Fruit fly (Drosophila melanogaster) whole organism, wandering third instar larva: ENCODE data around the gene Bet1.

Experiments
- Abd-B ChIP-seq: fragments of >200 bp; optimal IDR thresholded peaks from 2 replicates; lab custom pipeline; 2017; ENCODE audit warnings: missing biosample characterization, missing genetic modification characterization
- CG32264 ChIP-seq: fragments of 200-800 bp; sonication (Bioruptor generic); optimal IDR thresholded peaks from 2 replicates; lab custom pipeline; 2016; ENCODE audit warnings: missing biosample characterization, missing genetic modification characterization
- CG9705 ChIP-seq: fragments of 200-800 bp; sonication (Bioruptor generic); optimal IDR thresholded peaks from 2 replicates; lab custom pipeline; 2018; ENCODE audit warnings: missing biosample characterization, mild to moderate bottlenecking, missing genetic modification characterization
- Dfd ChIP-seq: fragments of >200 bp; optimal IDR thresholded peaks from 2 replicates; lab custom pipeline; 2017; ENCODE audit warnings: missing biosample characterization, missing genetic modification characterization
- Dif ChIP-seq: fragments of 200-275, 200-300 bp; sonication (Bioruptor generic); optimal IDR thresholded peaks from 2 replicates; lab custom pipeline; 2018; ENCODE audit warnings: missing biosample characterization, missing genetic modification characterization; ENCODE audit not compliant: partially characterized antibody
- HLH106 ChIP-seq: fragments of 200-800 bp; optimal IDR thresholded peaks from 3 replicates; lab custom pipeline; 2019; ENCODE audit warnings: missing biosample characterization, mild to moderate bottlenecking, missing genetic modification characterization, moderate library complexity
- Hnf4 ChIP-seq: fragments of 200-800 bp; sonication (Bioruptor generic); optimal IDR thresholded peaks from 2 replicates; lab custom pipeline; 2016; ENCODE audit warnings: missing biosample characterization, mild to moderate bottlenecking, missing genetic modification characterization
- Hr83 ChIP-seq: fragments of 200-300 bp; sonication (Bioruptor generic); optimal IDR thresholded peaks from 2 replicates; lab custom pipeline; 2016; ENCODE audit warnings: missing biosample characterization, mild to moderate bottlenecking, missing genetic modification characterization, moderate library complexity; ENCODE audit not compliant: poor library complexity, severe bottlenecking
- Jra ChIP-seq: sonication (Bioruptor generic); optimal IDR thresholded peaks from 2 replicates; lab custom pipeline; 2016; ENCODE audit warnings: missing biosample characterization, missing genetic modification characterization
- Mio ChIP-seq: sonication (Bioruptor generic); optimal IDR thresholded peaks from 2 replicates; lab custom pipeline; 2016; ENCODE audit warnings: missing biosample characterization, missing genetic modification characterization
- Myc ChIP-seq: fragments of >200 bp; optimal IDR thresholded peaks from 2 replicates; lab custom pipeline; 2017
- N ChIP-seq: fragments of >200 bp; optimal IDR thresholded peaks from 2 replicates; lab custom pipeline; 2018; ENCODE audit warnings: missing biosample characterization, missing external identifiers, missing genetic modification characterization
- OdsH ChIP-seq: fragments of 200-800 bp; sonication (Bioruptor generic); optimal IDR thresholded peaks from 2 replicates; lab custom pipeline; 2016; ENCODE audit warnings: missing biosample characterization, mild to moderate bottlenecking, missing genetic modification characterization
- Rel ChIP-seq, 2 experiments: fragments of 200-800 bp; sonication (Bioruptor generic) in 1 of 2; optimal IDR thresholded peaks; 2 replicates in 1 of 2; 3 replicates in 1 of 2; lab custom pipeline; 2016 to 2019; ENCODE audit warnings: mild to moderate bottlenecking in 2 of 2, missing biosample characterization in 2 of 2, missing genetic modification characterization in 2 of 2, moderate library complexity in 1 of 2
- Sp1 ChIP-seq: fragments of 200-800 bp; sonication (Bioruptor generic); optimal IDR thresholded peaks from 3 replicates; lab custom pipeline; 2019; ENCODE audit warnings: missing biosample characterization, mild to moderate bottlenecking, missing genetic modification characterization, moderate library complexity
- Vsx2 ChIP-seq: fragments of 200-300, 225-300 bp; sonication (Bioruptor generic); optimal IDR thresholded peaks from 2 replicates; lab custom pipeline; 2018; ENCODE audit warnings: missing biosample characterization, missing genetic modification characterization; ENCODE audit not compliant: partially characterized antibody
- br ChIP-seq: fragments of 200-800 bp; sonication (Bioruptor generic); optimal IDR thresholded peaks from 2 replicates; lab custom pipeline; 2016; ENCODE audit warnings: missing biosample characterization, missing genetic modification characterization
- brk ChIP-seq: fragments of 200-800 bp; sonication (Bioruptor generic); optimal IDR thresholded peaks from 2 replicates; lab custom pipeline; 2016; ENCODE audit warnings: missing biosample characterization, mild to moderate bottlenecking, missing genetic modification characterization
- dl ChIP-seq, 2 experiments: fragments of 175-275, 200-275 bp in 1 of 2; fragments of 200-275 bp in 1 of 2; sonication (Bioruptor generic); optimal IDR thresholded peaks; lab custom pipeline; 2018; ENCODE audit warnings: mild to moderate bottlenecking in 2 of 2, missing biosample characterization in 2 of 2, missing genetic modification characterization in 2 of 2, moderate library complexity in 2 of 2; ENCODE audit not compliant: partially characterized antibody in 2 of 2, insufficient read depth in 1 of 2
- dsf ChIP-seq: sonication (Bioruptor generic); optimal IDR thresholded peaks from 2 replicates; lab custom pipeline; 2016; ENCODE audit warnings: missing biosample characterization, missing genetic modification characterization, borderline replicate concordance
- foxo ChIP-seq, 2 experiments: fragments of 200-800 bp; sonication (Bioruptor generic); optimal IDR thresholded peaks; 2 replicates in 1 of 2; 3 replicates in 1 of 2; lab custom pipeline; 2016 to 2017; ENCODE audit warnings: missing biosample characterization in 2 of 2, missing genetic modification characterization in 2 of 2
- fru ChIP-seq: fragments of 200-800 bp; sonication (Bioruptor generic); optimal IDR thresholded peaks from 3 replicates; lab custom pipeline; 2016; ENCODE audit warnings: missing biosample characterization, mild to moderate bottlenecking, missing genetic modification characterization
- h ChIP-seq: fragments of 200-800 bp; sonication (Bioruptor generic); optimal IDR thresholded peaks from 3 replicates; lab custom pipeline; 2016; ENCODE audit warnings: missing biosample characterization, mild to moderate bottlenecking, missing genetic modification characterization
- jim ChIP-seq: fragments of 175-275, 200-325 bp; sonication (Bioruptor generic); optimal IDR thresholded peaks from 2 replicates; lab custom pipeline; 2016; ENCODE audit warnings: missing biosample characterization, mild to moderate bottlenecking, missing genetic modification characterization
- lola ChIP-seq: fragments of >200 bp; optimal IDR thresholded peaks from 2 replicates; lab custom pipeline; 2017; ENCODE audit warnings: missing biosample characterization, missing genetic modification characterization
- pan ChIP-seq: fragments of >200 bp; optimal IDR thresholded peaks from 2 replicates; lab custom pipeline; 2017
- psq ChIP-seq: fragments of 200-800 bp; sonication (Bioruptor generic); optimal IDR thresholded peaks from 3 replicates; lab custom pipeline; 2017; ENCODE audit warnings: missing biosample characterization, mild to moderate bottlenecking, missing genetic modification characterization, moderate library complexity
- rgr ChIP-seq: fragments of 200-800 bp; sonication (Bioruptor generic); optimal IDR thresholded peaks from 3 replicates; lab custom pipeline; 2016; ENCODE audit warnings: missing biosample characterization, mild to moderate bottlenecking, missing genetic modification characterization
- sage ChIP-seq: fragments of 200-800 bp; sonication (Bioruptor generic); optimal IDR thresholded peaks from 2 replicates; lab custom pipeline; 2016; ENCODE audit warnings: missing biosample characterization, mild to moderate bottlenecking, missing genetic modification characterization
- sv ChIP-seq: fragments of 200-800 bp; sonication (Bioruptor generic); optimal IDR thresholded peaks from 3 replicates; lab custom pipeline; 2016; ENCODE audit warnings: missing biosample characterization, missing genetic modification characterization
- tai ChIP-seq: sonication (Bioruptor generic); optimal IDR thresholded peaks from 2 replicates; lab custom pipeline; 2016; ENCODE audit warnings: missing biosample characterization, missing genetic modification characterization
- woc ChIP-seq: sonication (Bioruptor generic); optimal IDR thresholded peaks from 2 replicates; lab custom pipeline; 2016; ENCODE audit warnings: missing biosample characterization, mild to moderate bottlenecking, missing genetic modification characterization

Gene Bet1

DNA sequence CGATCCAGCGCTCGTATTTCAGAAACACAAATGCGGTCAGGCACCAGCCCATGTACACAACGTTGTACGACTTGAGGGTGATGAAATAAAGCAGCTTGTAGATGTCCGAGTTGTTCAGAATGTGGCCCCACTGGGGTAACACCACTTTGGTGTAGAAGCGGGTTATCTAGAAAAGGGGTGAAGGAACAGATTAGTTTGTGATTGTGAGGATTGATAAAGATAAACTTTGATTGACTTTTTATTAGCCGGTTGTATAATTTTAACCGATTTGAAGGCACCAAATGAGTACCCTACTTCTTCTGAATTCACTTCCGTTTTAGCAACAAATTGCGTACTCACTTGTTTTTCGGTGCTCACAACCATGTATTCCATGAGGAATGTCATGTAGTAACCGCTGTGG lies 3.0 kb upstream of the Bet1 start:
- TF ChIP-seq sv (GFP tag; lab: Kevin White, UChicago) = no peak
- TF ChIP-seq N (GFP tag; lab: Kevin White, UChicago) = no peak
- TF ChIP-seq CG9705 (GFP tag; lab: Kevin White, UChicago) = no peak
- TF ChIP-seq br (GFP tag; lab: Kevin White, UChicago) = no peak
- TF ChIP-seq Hnf4 (GFP tag; lab: Kevin White, UChicago) = no peak
- no peak for TF ChIP-seq Myc (lab: Kevin White, UChicago)
- TF ChIP-seq CG32264 (GFP tag; lab: Kevin White, UChicago) = no peak
- no peak for TF ChIP-seq Hr83 (GFP tag; lab: Kevin White, UChicago)
- TF ChIP-seq, all 38 proteins: peak for 0

DNA sequence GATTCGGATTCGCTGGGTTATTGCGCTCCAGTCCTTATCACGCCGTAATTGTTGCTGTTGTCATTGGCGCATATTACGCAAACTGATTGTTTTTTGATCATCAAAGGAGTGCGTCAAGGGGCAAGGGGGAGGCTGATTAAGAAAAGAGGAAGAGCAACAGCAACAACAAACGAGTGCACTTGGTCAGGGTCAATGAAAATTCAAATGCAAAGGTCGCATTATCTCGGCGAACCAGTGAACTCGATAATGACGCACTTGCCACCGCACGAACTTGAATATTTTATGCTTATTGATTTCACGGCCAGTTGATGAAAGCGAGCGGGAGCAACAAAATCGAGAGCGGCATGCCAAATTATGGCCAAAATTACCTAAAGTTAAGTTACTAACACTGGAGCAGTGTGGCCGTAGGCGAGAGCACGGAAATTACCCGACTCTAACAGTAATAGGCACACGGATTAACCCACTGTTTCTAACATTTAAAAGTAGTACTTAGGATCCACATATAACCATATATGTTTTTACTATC lies 853 bp upstream of the Bet1 start, which contains the start of gene nes:
Gene nes (minus strand): TSS at position 402 of the 526 bp plus-strand sequence.
- no peak for TF ChIP-seq Vsx2 (GFP tag; lab: Kevin White, UChicago)
- no peak for TF ChIP-seq dsf
- peak; percentile 18 for TF ChIP-seq HLH106 (tag; lab: Kevin White, UChicago)
- no peak for TF ChIP-seq Rel (GFP tag; optimal IDR thresholded peaks at IDR 0.05; lab: Kevin White, UChicago)
- peak; percentile 19 for TF ChIP-seq Rel (tag; optimal IDR thresholded peaks at IDR 0.05; lab: Kevin White, UChicago)
- TF ChIP-seq CG9705 (GFP tag; lab: Kevin White, UChicago) = no peak
- no peak for TF ChIP-seq sv (GFP tag; lab: Kevin White, UChicago)
- no peak for TF ChIP-seq dl (GFP tag; optimal IDR thresholded peaks at IDR 0.05; lab: Kevin White, UChicago; ENCODE audit: insufficient read depth in 1 of 2, partially characterized antibody in 2 of 2)
- TF ChIP-seq Sp1 (GFP tag; lab: Kevin White, UChicago) = no peak
- TF ChIP-seq Dfd (GFP tag; lab: Kevin White, UChicago) = no peak
- TF ChIP-seq Mio (GFP tag; lab: Kevin White, UChicago) = no peak
- no peak for TF ChIP-seq jim
- peak; percentile 68 for TF ChIP-seq fru (GFP tag; lab: Kevin White, UChicago)
- TF ChIP-seq brk (GFP tag; lab: Kevin White, UChicago) = no peak
- peak; percentile 35 for TF ChIP-seq Hnf4 (GFP tag; lab: Kevin White, UChicago)
- peak; percentile 11 for TF ChIP-seq h
- peak; percentile 29 for TF ChIP-seq rgr (GFP tag; lab: Kevin White, UChicago)
- TF ChIP-seq foxo (GFP tag; optimal IDR thresholded peaks at IDR 0.05; lab: Kevin White, UChicago) = no peak
- TF ChIP-seq Jra (GFP tag; lab: Kevin White, UChicago) = no peak
- TF ChIP-seq Abd-B (GFP tag; lab: Kevin White, UChicago) = no peak
- TF ChIP-seq lola (GFP tag; lab: Kevin White, UChicago) = no peak
- TF ChIP-seq Hr83 (GFP tag; lab: Kevin White, UChicago) = no peak
- TF ChIP-seq Dif = no peak
- TF ChIP-seq br (GFP tag; lab: Kevin White, UChicago) = no peak
- no peak for TF ChIP-seq OdsH (GFP tag; lab: Kevin White, UChicago)
- TF ChIP-seq psq (GFP tag; lab: Kevin White, UChicago) = no peak
- no peak for TF ChIP-seq tai (GFP tag; lab: Kevin White, UChicago)
- TF ChIP-seq pan = no peak
- peak; percentile 61 for TF ChIP-seq woc (GFP tag; lab: Kevin White, UChicago)
- TF ChIP-seq, all 38 proteins: peak for 7

DNA sequence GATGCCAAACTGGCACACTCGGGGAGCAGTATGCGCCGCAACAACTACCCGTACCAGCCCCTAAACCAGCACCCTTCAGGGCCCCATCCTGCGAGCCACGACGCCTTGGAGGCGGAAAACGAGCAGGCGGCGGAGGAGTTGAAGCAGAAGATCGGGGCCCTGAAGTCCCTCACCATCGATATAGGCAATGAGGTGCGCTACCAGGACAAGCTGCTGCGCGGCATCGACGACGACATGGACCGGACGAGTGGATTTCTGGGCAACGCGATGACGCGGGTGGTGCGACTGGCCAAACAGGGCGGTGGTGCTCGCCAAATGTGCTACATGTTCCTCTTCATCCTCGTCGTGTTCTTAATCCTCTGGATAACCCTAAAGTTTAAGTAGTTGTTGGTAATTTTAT lies 526 bp downstream of the Bet1 start:
- no peak for TF ChIP-seq sv (GFP tag; lab: Kevin White, UChicago)
- TF ChIP-seq fru (GFP tag; lab: Kevin White, UChicago) = no peak
- TF ChIP-seq Jra (GFP tag; lab: Kevin White, UChicago) = no peak
- no peak for TF ChIP-seq lola (GFP tag; lab: Kevin White, UChicago)
- TF ChIP-seq brk (GFP tag; lab: Kevin White, UChicago) = no peak
- no peak for TF ChIP-seq Myc (lab: Kevin White, UChicago)
- TF ChIP-seq sage (GFP tag; lab: Kevin White, UChicago) = no peak
